Fruit fly (Drosophila melanogaster) whole organism, embryonic: Measurements from ENCODE around the gene glob3.

Experiments used
- CG11456 ChIP-seq: fragments of 200-800 bp; sonication (Bioruptor generic); IDR thresholded peaks from 3 replicates; pipeline ENCODE4 v1.3.6; 2022; ENCODE audit warnings: missing biosample characterization, missing genetic modification characterization
- CG11560 ChIP-seq: fragments of 200-800 bp; sonication (Bioruptor generic); IDR thresholded peaks from 3 replicates; pipeline ENCODE4 v1.3.6; 2022; ENCODE audit warnings: missing biosample characterization, missing genetic modification characterization
- CG1233 ChIP-seq: fragments of 200-800 bp; sonication (Bioruptor generic); optimal IDR thresholded peaks from 4 replicates; lab custom pipeline; 2018; ENCODE audit warnings: missing biosample characterization, mild to moderate bottlenecking, missing genetic modification characterization
- CG12744 ChIP-seq: fragments of 200-800 bp; sonication (Bioruptor generic); optimal IDR thresholded peaks from 2 replicates; lab custom pipeline; 2016; ENCODE audit warnings: missing biosample characterization, missing genetic modification characterization
- CG13287 ChIP-seq: fragments of 200-800 bp; sonication (Bioruptor generic); IDR thresholded peaks from 2 replicates; pipeline ENCODE4 v1.3.6; 2022; ENCODE audit warnings: missing biosample characterization, missing genetic modification characterization; ENCODE audit not compliant: partially characterized antibody
- CG14965 ChIP-seq: fragments of 200-800 bp; sonication (Bioruptor generic); optimal IDR thresholded peaks from 2 replicates; lab custom pipeline; 2016; ENCODE audit warnings: missing biosample characterization, missing genetic modification characterization, borderline replicate concordance
- CG15514 ChIP-seq: fragments of 200-800 bp; sonication (Bioruptor generic); optimal IDR thresholded peaks from 3 replicates; lab custom pipeline; 2017; ENCODE audit warnings: missing biosample characterization, missing genetic modification characterization, mild to moderate bottlenecking, moderate library complexity, missing genetic modification reagents
- CG1832 ChIP-seq: fragments of 200-800 bp; sonication (Bioruptor generic); optimal IDR thresholded peaks from 2 replicates; lab custom pipeline; 2017; ENCODE audit warnings: missing biosample characterization, mild to moderate bottlenecking, missing genetic modification characterization, inconsistent platforms
- CG18764 ChIP-seq: fragments of 200-800 bp; sonication (Bioruptor generic); optimal IDR thresholded peaks from 3 replicates; lab custom pipeline; 2016; ENCODE audit warnings: missing biosample characterization, missing genetic modification characterization
- CG2712 ChIP-seq: fragments of 200-800 bp; optimal IDR thresholded peaks from 3 replicates; lab custom pipeline; 2019; ENCODE audit warnings: missing biosample characterization, mild to moderate bottlenecking, missing genetic modification characterization, moderate library complexity
- CG4328 ChIP-seq: fragments of 200-800 bp; sonication (Bioruptor generic); optimal IDR thresholded peaks from 3 replicates; lab custom pipeline; 2017; ENCODE audit warnings: missing biosample characterization, missing genetic modification reagents, missing genetic modification characterization
- CG4360 ChIP-seq: fragments of 200-800 bp; sonication (Bioruptor generic); IDR thresholded peaks from 2 replicates; pipeline ENCODE4 v1.3.6; 2022; ENCODE audit warnings: missing biosample characterization, missing genetic modification characterization
- CG5180 ChIP-seq: fragments of 200-800 bp; sonication (Bioruptor generic); optimal IDR thresholded peaks from 3 replicates; lab custom pipeline; 2017; ENCODE audit warnings: missing biosample characterization, missing genetic modification characterization, mild to moderate bottlenecking, moderate library complexity, missing genetic modification reagents
- CG5245 ChIP-seq: fragments of 200-800 bp; sonication (Bioruptor generic); optimal IDR thresholded peaks from 3 replicates; lab custom pipeline; 2016; ENCODE audit warnings: missing biosample characterization, missing genetic modification characterization
- CG6689 ChIP-seq: fragments of 200-800 bp; sonication (Bioruptor generic); IDR thresholded peaks from 2 replicates; pipeline ENCODE4 v1.3.6; 2022; ENCODE audit warnings: missing biosample characterization, missing genetic modification characterization
- CG6765 ChIP-seq: fragments of 200-800 bp; sonication (Bioruptor generic); optimal IDR thresholded peaks from 3 replicates; lab custom pipeline; 2017; ENCODE audit warnings: missing biosample characterization, mild to moderate bottlenecking, missing genetic modification characterization
- Dbx ChIP-seq: fragments of 200-800 bp; sonication (Bioruptor generic); IDR thresholded peaks from 3 replicates; pipeline ENCODE4 v1.3.6; 2022; ENCODE audit warnings: missing biosample characterization, missing genetic modification characterization
- Deaf1 ChIP-seq: fragments of 200-800 bp; optimal IDR thresholded peaks from 3 replicates; lab custom pipeline; 2019; ENCODE audit warnings: missing biosample characterization, mild to moderate bottlenecking, missing genetic modification characterization, moderate library complexity
- Dp ChIP-seq: fragments of 200-800 bp; sonication (Bioruptor generic); optimal IDR thresholded peaks from 2 replicates; lab custom pipeline; 2018; ENCODE audit warnings: missing biosample characterization, mild to moderate bottlenecking, missing genetic modification characterization, moderate library complexity
- Dref ChIP-seq: fragments of 200-800 bp; sonication (Bioruptor generic); IDR thresholded peaks from 2 replicates; pipeline ENCODE4 v1.3.6; 2022; ENCODE audit warnings: missing biosample characterization, missing genetic modification characterization
- Ets65A ChIP-seq: fragments of 200-800 bp; sonication (Bioruptor generic); peaks from one replicate; lab custom pipeline; 2016; ENCODE audit warnings: missing biosample characterization, missing genetic modification characterization
- Ets97D ChIP-seq: fragments of 200-800 bp; sonication (Bioruptor generic); optimal IDR thresholded peaks from 3 replicates; lab custom pipeline; 2016; ENCODE audit warnings: missing biosample characterization, missing genetic modification characterization
- Fer3 ChIP-seq: fragments of 200-800 bp; sonication (Bioruptor generic); optimal IDR thresholded peaks from 2 replicates; lab custom pipeline; 2018; ENCODE audit warnings: missing biosample characterization, mild to moderate bottlenecking, missing genetic modification characterization, moderate library complexity
- Kr ChIP-seq: fragments of 200-800 bp; sonication (Bioruptor generic); optimal IDR thresholded peaks from 2 replicates; lab custom pipeline; 2017; ENCODE audit warnings: missing biosample characterization, mild to moderate bottlenecking, missing genetic modification characterization
- Nf-YC ChIP-seq: fragments of 200-800 bp; optimal IDR thresholded peaks from 3 replicates; lab custom pipeline; 2019; ENCODE audit warnings: missing biosample characterization, mild to moderate bottlenecking, missing genetic modification characterization, moderate library complexity
- Ptx1 ChIP-seq: fragments of 200-800 bp; sonication (Bioruptor generic); IDR thresholded peaks from 2 replicates; pipeline ENCODE4 v1.3.6; 2022; ENCODE audit warnings: missing biosample characterization, missing genetic modification characterization
- Rfx ChIP-seq: fragments of 200-800 bp; sonication (Bioruptor generic); IDR thresholded peaks from 2 replicates; pipeline ENCODE4 v1.3.6; 2022; ENCODE audit warnings: missing biosample characterization, missing genetic modification characterization
- Side ChIP-seq: fragments of 200-800 bp; sonication (Bioruptor generic); optimal IDR thresholded peaks from 2 replicates; lab custom pipeline; 2016; ENCODE audit warnings: missing biosample characterization, missing genetic modification characterization
- Ssrp ChIP-seq: fragments of 200-800 bp; sonication (Bioruptor generic); optimal IDR thresholded peaks from 2 replicates; lab custom pipeline; 2018; ENCODE audit warnings: missing biosample characterization, mild to moderate bottlenecking, missing genetic modification characterization, moderate library complexity
- Xrp1 ChIP-seq: fragments of 200-800 bp; sonication (Bioruptor generic); IDR thresholded peaks from 2 replicates; pipeline ENCODE4 v1.3.6; 2022; ENCODE audit warnings: missing biosample characterization, missing genetic modification characterization
- YL-1 ChIP-seq: fragments of 200-800 bp; sonication (Bioruptor generic); optimal IDR thresholded peaks from 3 replicates; lab custom pipeline; 2017; ENCODE audit warnings: missing biosample characterization, mild to moderate bottlenecking, missing genetic modification characterization
- ash1 ChIP-seq: fragments of 200-800 bp; sonication (Bioruptor generic); optimal IDR thresholded peaks from 2 replicates; lab custom pipeline; 2018; ENCODE audit warnings: missing biosample characterization, mild to moderate bottlenecking, missing genetic modification characterization
- crc ChIP-seq: fragments of 200-800 bp; sonication (Bioruptor generic); optimal IDR thresholded peaks from 2 replicates; lab custom pipeline; 2016; ENCODE audit warnings: missing biosample characterization, missing genetic modification characterization
- croc ChIP-seq: fragments of 200-800 bp; sonication (Bioruptor generic); conservative IDR thresholded peaks from 3 replicates; pipeline ENCODE4 v1.3.6; 2022; ENCODE audit warnings: missing biosample characterization, missing genetic modification characterization
- en ChIP-seq: fragments of 200-800 bp; sonication (Bioruptor generic); optimal IDR thresholded peaks from 2 replicates; lab custom pipeline; 2016; ENCODE audit warnings: missing biosample characterization, missing genetic modification characterization
- esg ChIP-seq: fragments of 200-800 bp; sonication (Bioruptor generic); conservative IDR thresholded peaks from 2 replicates; pipeline ENCODE4 v1.3.6; 2022; ENCODE audit warnings: missing biosample characterization, missing genetic modification characterization
- gce ChIP-seq: fragments of 200-800 bp; sonication (Bioruptor generic); IDR thresholded peaks from 3 replicates; pipeline ENCODE4 v1.3.6; 2022; ENCODE audit warnings: missing biosample characterization, missing genetic modification characterization
- ham ChIP-seq: fragments of 200-800 bp; sonication (Bioruptor generic); IDR thresholded peaks from 2 replicates; pipeline ENCODE4 v1.3.6; 2022; ENCODE audit warnings: missing biosample characterization, missing genetic modification characterization
- jigr1 ChIP-seq: fragments of 200-800 bp; sonication (Bioruptor generic); IDR thresholded peaks from 3 replicates; pipeline ENCODE4 v1.3.6; 2022; ENCODE audit warnings: missing biosample characterization, missing genetic modification characterization
- kni ChIP-seq: fragments of 200-800 bp; sonication (Bioruptor generic); optimal IDR thresholded peaks from 3 replicates; lab custom pipeline; 2017; ENCODE audit warnings: mild to moderate bottlenecking, missing biosample characterization, missing genetic modification reagents, missing genetic modification characterization
- lola ChIP-seq, 3 experiments: fragments of >200 bp in 2 of 3; fragments of 200-800 bp in 1 of 3; sonication (Bioruptor generic) in 1 of 3; optimal IDR thresholded peaks; 2 replicates each; lab custom pipeline; 2017 to 2019; ENCODE audit warnings: missing biosample characterization in 3 of 3, missing genetic modification characterization in 3 of 3, mild to moderate bottlenecking in 1 of 3, moderate library complexity in 1 of 3
- maf-S ChIP-seq: fragments of 200-800 bp; sonication (Bioruptor generic); optimal IDR thresholded peaks from 2 replicates; lab custom pipeline; 2016; ENCODE audit warnings: missing biosample characterization, missing genetic modification characterization
- nerfin-1 ChIP-seq: fragments of 200-800 bp; sonication (Bioruptor generic); optimal IDR thresholded peaks from 3 replicates; lab custom pipeline; 2019; ENCODE audit warnings: missing biosample characterization, mild to moderate bottlenecking, missing genetic modification characterization, moderate library complexity
- pan ChIP-seq, 4 experiments: fragments of >200 bp in 3 of 4; fragments of 200-800 bp in 1 of 4; sonication (Bioruptor generic) in 1 of 4; optimal IDR thresholded peaks in 3 of 4; IDR thresholded peaks in 1 of 4; 2 replicates each; pipeline versions ENCODE4 v1.3.6 to Lab custom; 2017 to 2022; ENCODE audit warnings: missing biosample characterization in 2 of 4, missing genetic modification characterization in 2 of 4, mixed read lengths in 1 of 4
- pb ChIP-seq: fragments of 200-800 bp; sonication (Bioruptor generic); optimal IDR thresholded peaks from 3 replicates; lab custom pipeline; 2016; ENCODE audit warnings: missing biosample characterization, missing genetic modification characterization
- ranshi ChIP-seq: fragments of 200-800 bp; sonication (Bioruptor generic); IDR thresholded peaks from 2 replicates; pipeline ENCODE4 v1.3.6; 2022; ENCODE audit warnings: missing biosample characterization, missing genetic modification characterization
- so ChIP-seq: fragments of 200-800 bp; sonication (Bioruptor generic); IDR thresholded peaks from 3 replicates; pipeline ENCODE4 v1.3.6; 2022; ENCODE audit warnings: missing biosample characterization, missing genetic modification characterization
- stwl ChIP-seq: fragments of 200-800 bp; sonication (Bioruptor generic); optimal IDR thresholded peaks from 3 replicates; lab custom pipeline; 2018; ENCODE audit warnings: missing biosample characterization, mild to moderate bottlenecking, missing genetic modification characterization, moderate library complexity
- toy ChIP-seq: fragments of 200-800 bp; sonication (Bioruptor generic); IDR thresholded peaks from 2 replicates; pipeline ENCODE4 v1.3.6; 2022; ENCODE audit warnings: missing biosample characterization, missing genetic modification characterization
- wdn ChIP-seq: fragments of 200-800 bp; sonication (Bioruptor generic); IDR thresholded peaks from 2 replicates; pipeline ENCODE4 v1.3.6; 2022; ENCODE audit warnings: missing biosample characterization, missing genetic modification characterization

glob3 gene

dm6 chr3R:5861218-5861902 is 31.5 kb downstream of the glob3 start (continued):
- TF ChIP-seq CG5180 (GFP tag; lab: Kevin White, UChicago) (no peak), wdn (GFP tag; lab: Robert Waterston, UW) (peak; percentile 62; the same call in 1 of the 2 replicates), Deaf1 (tag; lab: Kevin White, UChicago) (no peak), so (GFP tag; lab: Robert Waterston, UW) (no peak), CG13287 (no peak), Kr (GFP tag; lab: Kevin White, UChicago) (no peak), ash1 (GFP tag; lab: Kevin White, UChicago) (no peak), Ptx1 (no peak), en (GFP tag; lab: Kevin White, UChicago) (no peak), ranshi (GFP tag; lab: Robert Waterston, UW) (no peak), CG4360 (GFP tag; lab: Robert Waterston, UW) (no peak), maf-S (no peak), CG11560 (no peak), CG11456 (GFP tag; lab: Robert Waterston, UW) (peak; percentile 73; the same call in 2 of the 3 replicates), kni (GFP tag; lab: Kevin White, UChicago) (no peak), CG2712 (tag; lab: Kevin White, UChicago) (no peak), lola (GFP tag; optimal IDR thresholded peaks at IDR 0.05; lab: Kevin White, UChicago) (no peak), CG1233 (GFP tag; lab: Kevin White, UChicago) (peak; percentile 44), Dref (no peak), croc (GFP tag; lab: Robert Waterston, UW) (no peak), Ssrp (no peak), CG12744 (no peak), esg (GFP tag; lab: Robert Waterston, UW) (no peak), Dp (no peak), Fer3 (peak; percentile 9), toy (no peak), stwl (tag; lab: Kevin White, UChicago) (no peak), CG4328 (GFP tag; lab: Kevin White, UChicago) (no peak), CG18764 (GFP tag; lab: Kevin White, UChicago) (no peak), jigr1 (no peak), YL-1 (no peak), CG14965 (GFP tag; lab: Kevin White, UChicago) (no peak), ham (GFP tag; lab: Robert Waterston, UW) (no peak), CG1832 (GFP tag; lab: Kevin White, UChicago) (no peak), Dbx (GFP tag; lab: Robert Waterston, UW) (peak; percentile 28; the same call in 1 of the 3 replicates), Rfx (peak; percentile 76), Side (GFP tag; lab: Kevin White, UChicago) (no peak), CG5245 (GFP tag; lab: Kevin White, UChicago) (no peak), pb (GFP tag; lab: Kevin White, UChicago) (no peak), gce (no peak), CG15514 (GFP tag; lab: Kevin White, UChicago) (peak; percentile 25), pan (optimal IDR thresholded peaks at IDR 0.05; lab: Kevin White, UChicago) (no peak), pan (GFP tag; optimal IDR thresholded peaks at IDR 0.05 in 1 of 2, IDR thresholded peaks at IDR 0.05 in 1 of 2) (peak in 1 of 2 experiments; percentile 13), nerfin-1 (tag; lab: Kevin White, UChicago) (no peak), CG6765 (GFP tag; lab: Kevin White, UChicago) (no peak), Nf-YC (tag; lab: Kevin White, UChicago) (no peak), CG6689 (GFP tag; lab: Robert Waterston, UW) (no peak), Xrp1 (no peak), crc (GFP tag; lab: Kevin White, UChicago) (peak; percentile 16), Ets97D (GFP tag; lab: Kevin White, UChicago) (no peak), Ets65A (peak; percentile 91)
